Worm (Caenorhabditis elegans): ENCODE results near the gene ccg-1.

ccg-1 gene

ce11 chrIV:15234272-15234671, 41.3 kb downstream of the ccg-1 start (continued):
- TF ChIP-seq rcor-1 (GFP tag; IDR thresholded peaks at IDR 0.05) (peak; percentile 85), mel-28 (tag; optimal IDR thresholded peaks at IDR 0.05; ENCODE audit: borderline replicate concordance) (no peak), F22D6.2 (tag; optimal IDR thresholded peaks at IDR 0.05) (no peak), madf-8 (GFP tag; conservative IDR thresholded peaks at IDR 0.05) (no peak), hmg-1.2 (GFP tag; IDR thresholded peaks at IDR 0.05) (peak; percentile 84), efl-1 (GFP tag; optimal IDR thresholded peaks at IDR 0.05) (no peak), madf-10 (tag; optimal IDR thresholded peaks at IDR 0.05) (no peak), cebp-1 (GFP tag; IDR thresholded peaks at IDR 0.05) (no peak), cebp-1 (tag; optimal IDR thresholded peaks at IDR 0.05) (no peak), unc-130 (GFP tag; optimal IDR thresholded peaks at IDR 0.05) (no peak), nhr-90 (tag; optimal IDR thresholded peaks at IDR 0.05) (no peak), ztf-22 (GFP tag; optimal IDR thresholded peaks at IDR 0.05) (no peak), K11D2.4 (GFP tag; IDR thresholded peaks at IDR 0.05) (no peak), mcd-1 (GFP tag; IDR thresholded peaks at IDR 0.05) (peak; percentile 52; the same call in 1 of the 2 replicates), ztf-3 (GFP tag; optimal IDR thresholded peaks at IDR 0.05) (no peak), lsl-1 (GFP tag; optimal IDR thresholded peaks at IDR 0.05) (peak; percentile 5), dpl-1 (GFP tag; optimal IDR thresholded peaks at IDR 0.05) (no peak), tlf-1 (GFP tag; optimal IDR thresholded peaks at IDR 0.05) (no peak), Y67H2A.10 (GFP tag; conservative IDR thresholded peaks at IDR 0.05) (no peak), zim-3 (tag; optimal IDR thresholded peaks at IDR 0.05) (no peak), die-1 (tag; optimal IDR thresholded peaks at IDR 0.05) (no peak), bed-2 (GFP tag; IDR thresholded peaks at IDR 0.05) (no peak), ets-4 (GFP tag; optimal IDR thresholded peaks at IDR 0.05) (no peak), pbrm-1 (GFP tag; IDR thresholded peaks at IDR 0.05) (peak; percentile 93), let-526 (GFP tag; IDR thresholded peaks at IDR 0.05) (no peak), ceh-40 (GFP tag; IDR thresholded peaks at IDR 0.05) (no peak), hmg-20 (GFP tag; IDR thresholded peaks at IDR 0.05) (no peak), attf-5 (GFP tag; optimal IDR thresholded peaks at IDR 0.05) (no peak), lin-26 (GFP tag; IDR thresholded peaks at IDR 0.05) (no peak), dox-1 (GFP tag; IDR thresholded peaks at IDR 0.05) (no peak), nhr-80 (tag; optimal IDR thresholded peaks at IDR 0.05) (no peak), nhr-120 (GFP tag; IDR thresholded peaks at IDR 0.05) (no peak), aptf-2 (GFP tag; conservative IDR thresholded peaks at IDR 0.05) (no peak), egl-18 (GFP tag; IDR thresholded peaks at IDR 0.05) (no peak), F23B12.7 (tag; optimal IDR thresholded peaks at IDR 0.05; ENCODE audit: insufficient read depth) (no peak), egrh-3 (GFP tag; IDR thresholded peaks at IDR 0.05) (no peak), ztf-6 (GFP tag; IDR thresholded peaks at IDR 0.05) (no peak)

- TF ChIP-seq fkh-3 (tag; optimal IDR thresholded peaks at IDR 0.05) = no peak
- TF ChIP-seq rpc-1 (optimal IDR thresholded peaks at IDR 0.05) = no peak
- no peak for TF ChIP-seq rpc-1 (tag; optimal IDR thresholded peaks at IDR 0.05)
- no peak for TF ChIP-seq let-526 (GFP tag; IDR thresholded peaks at IDR 0.05)
- TF ChIP-seq T07F8.4 (tag; optimal IDR thresholded peaks at IDR 0.05) = no peak
- TF ChIP-seq F57A8.1 (GFP tag; optimal IDR thresholded peaks at IDR 0.05) = no peak
- no peak for TF ChIP-seq nfyb-1 (GFP tag; IDR thresholded peaks at IDR 0.05)
- TF ChIP-seq ccch-3 (GFP tag; optimal IDR thresholded peaks at IDR 0.05) = no peak
- no peak for TF ChIP-seq ztf-26 (tag; optimal IDR thresholded peaks at IDR 0.05)
- TF ChIP-seq pbrm-1 (GFP tag; IDR thresholded peaks at IDR 0.05) = no peak
- no peak for TF ChIP-seq nhr-80 (tag; optimal IDR thresholded peaks at IDR 0.05)
- no peak for TF ChIP-seq sptf-2 (GFP tag; optimal IDR thresholded peaks at IDR 0.05)
- no peak for TF ChIP-seq B0261.1 (tag; optimal IDR thresholded peaks at IDR 0.05)
- TF ChIP-seq attf-6 (GFP tag; IDR thresholded peaks at IDR 0.05) = no peak
- no peak for TF ChIP-seq repo-1 (tag; optimal IDR thresholded peaks at IDR 0.05)
- TF ChIP-seq ztf-25 (GFP tag; IDR thresholded peaks at IDR 0.05) = no peak
- no peak for TF ChIP-seq die-1 (tag; optimal IDR thresholded peaks at IDR 0.05)
- TF ChIP-seq aptf-3 (GFP tag; IDR thresholded peaks at IDR 0.05) = no peak
- no peak for TF ChIP-seq madf-3 (GFP tag; IDR thresholded peaks at IDR 0.05)
Measured at ce11 chrIV:15220253-15220652, 55.4 kb downstream of the ccg-1 start, which contains the start of gene Y40H7A.11. Gene Y40H7A.11 (minus strand): TSS chrIV:15220353.

Data from whole organism, young adult.